Fruit fly (Drosophila melanogaster): ENCODE measurements around the gene CG12674.

Gene CG12674

DNA sequence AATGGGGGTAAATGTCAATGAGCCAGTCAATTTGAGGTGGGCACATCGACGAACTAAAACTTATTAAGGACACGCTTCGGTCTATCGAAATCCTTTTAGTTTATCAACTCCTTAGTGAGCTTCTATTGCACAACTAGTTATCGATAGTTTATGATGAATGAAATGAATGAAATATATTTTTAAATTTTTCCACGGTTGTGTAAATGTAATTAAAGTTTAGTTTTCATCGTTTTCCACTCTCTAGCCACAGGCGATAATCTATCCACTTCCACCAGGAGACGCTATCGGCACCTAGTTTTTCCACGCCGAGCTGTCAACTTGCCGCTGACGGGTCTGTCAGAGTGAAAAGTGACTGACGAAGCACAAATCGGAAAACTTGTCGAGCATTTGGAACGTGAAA lies at the start of gene CG12674:
CG12674 (plus strand) TSS at position 301 of the 400 bp plus-strand sequence.
- TF ChIP-seq h (optimal IDR thresholded peaks at IDR 0.05): no peak
- no peak for TF ChIP-seq psq (optimal IDR thresholded peaks at IDR 0.05)
- no peak for TF ChIP-seq Myc (optimal IDR thresholded peaks at IDR 0.05)
- no peak for TF ChIP-seq insv (optimal IDR thresholded peaks at IDR 0.05)
- no peak for TF ChIP-seq ttk (optimal IDR thresholded peaks at IDR 0.05)
- TF ChIP-seq Sin3A (optimal IDR thresholded peaks at IDR 0.05): no peak

DNA sequence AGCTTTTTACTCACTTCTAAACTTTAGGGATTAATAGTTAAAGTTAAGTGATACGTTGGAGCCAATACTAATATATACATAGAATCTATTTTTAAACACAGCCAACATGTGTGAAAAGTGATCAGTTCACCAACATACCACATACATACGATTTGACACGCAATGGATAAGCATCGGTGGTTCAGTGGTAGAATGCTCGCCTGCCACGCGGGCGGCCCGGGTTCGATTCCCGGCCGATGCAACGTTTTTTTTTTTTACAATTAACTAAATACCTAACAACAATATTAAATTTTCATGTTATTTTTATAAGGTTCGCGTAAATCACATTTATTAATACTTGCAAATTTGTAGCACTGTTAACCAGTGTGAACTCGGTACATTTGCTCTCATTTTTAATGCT lies 48.2 kb upstream of the CG12674 start:
- TF ChIP-seq Myc (optimal IDR thresholded peaks at IDR 0.05): no peak
- no peak for TF ChIP-seq psq (optimal IDR thresholded peaks at IDR 0.05)
- no peak for TF ChIP-seq ttk (optimal IDR thresholded peaks at IDR 0.05)

DNA sequence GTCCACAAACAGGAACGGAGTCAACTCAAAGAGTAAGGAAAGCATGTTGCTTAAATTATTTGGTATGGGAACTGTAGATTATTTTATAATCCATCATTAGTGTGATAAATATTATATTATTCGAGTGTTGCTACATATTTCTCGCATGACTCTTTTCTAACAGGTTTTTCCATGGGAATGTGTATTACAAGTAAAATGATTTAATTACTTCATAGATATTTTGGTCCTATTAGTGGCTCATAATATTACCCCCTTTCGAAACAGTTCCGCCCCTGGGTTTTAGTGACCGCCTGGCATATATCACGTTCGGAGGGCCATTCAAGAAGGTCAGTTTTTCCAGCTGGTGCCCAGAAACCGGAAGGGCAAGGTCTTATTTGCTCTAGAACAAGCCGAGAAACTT lies 47.6 kb upstream of the CG12674 start:
- TF ChIP-seq insv (optimal IDR thresholded peaks at IDR 0.05): no peak
- no peak for TF ChIP-seq Sin3A (optimal IDR thresholded peaks at IDR 0.05)
- no peak for TF ChIP-seq h (optimal IDR thresholded peaks at IDR 0.05)

DNA sequence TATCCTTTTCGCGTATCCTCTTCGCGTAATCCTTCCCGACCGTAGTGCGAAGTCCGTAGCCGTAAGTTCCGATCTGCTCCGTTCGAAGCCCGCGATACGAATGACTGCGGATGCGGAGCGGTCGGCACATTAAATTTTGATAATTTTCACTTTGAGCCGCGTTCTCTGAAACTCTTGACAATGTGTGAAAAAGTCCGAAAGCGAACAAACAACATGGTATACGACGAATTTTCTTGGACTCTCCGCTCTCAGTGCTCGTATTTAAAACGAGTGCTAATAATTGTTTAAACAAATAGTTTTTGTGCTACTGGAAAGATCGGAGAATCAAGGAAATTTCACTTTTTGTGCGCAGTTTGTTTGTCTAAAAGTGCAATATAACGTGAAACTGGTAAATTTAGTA lies 43.8 kb upstream of the CG12674 start, which contains the start of gene CG42296:
CG42296 (minus strand) TSS at position 101 of the 400 bp plus-strand sequence.
- TF ChIP-seq Sin3A (optimal IDR thresholded peaks at IDR 0.05): no peak
- no peak for TF ChIP-seq psq (optimal IDR thresholded peaks at IDR 0.05)
- no peak for TF ChIP-seq ttk (optimal IDR thresholded peaks at IDR 0.05)
- no peak for TF ChIP-seq h (optimal IDR thresholded peaks at IDR 0.05)
- no peak for TF ChIP-seq Myc (optimal IDR thresholded peaks at IDR 0.05)
- no peak for TF ChIP-seq insv (optimal IDR thresholded peaks at IDR 0.05)

DNA sequence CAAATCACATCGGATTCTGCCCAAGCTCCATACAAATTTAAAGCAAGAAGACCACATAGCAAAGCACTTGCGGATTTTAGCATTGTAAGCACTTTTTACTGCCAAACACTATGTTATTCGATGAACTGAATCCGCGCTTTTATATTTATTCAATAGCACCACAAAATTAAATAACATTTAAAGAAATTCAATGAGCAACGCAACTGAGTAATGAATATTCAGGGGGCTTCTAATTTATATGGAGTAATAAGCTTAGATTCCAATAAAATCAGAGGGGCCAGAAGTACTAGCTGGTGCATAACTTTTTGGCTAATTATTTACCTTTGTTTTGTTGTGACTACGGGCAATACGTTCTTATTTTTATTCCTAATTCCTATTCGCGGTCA lies 42.6 kb upstream of the CG12674 start, which contains the start of gene lectin-22C:
lectin-22C (minus strand) TSS at position 101 of the 386 bp plus-strand sequence.
- TF ChIP-seq insv (optimal IDR thresholded peaks at IDR 0.05): no peak
- no peak for TF ChIP-seq Sin3A (optimal IDR thresholded peaks at IDR 0.05)
- TF ChIP-seq h (optimal IDR thresholded peaks at IDR 0.05): no peak

DNA sequence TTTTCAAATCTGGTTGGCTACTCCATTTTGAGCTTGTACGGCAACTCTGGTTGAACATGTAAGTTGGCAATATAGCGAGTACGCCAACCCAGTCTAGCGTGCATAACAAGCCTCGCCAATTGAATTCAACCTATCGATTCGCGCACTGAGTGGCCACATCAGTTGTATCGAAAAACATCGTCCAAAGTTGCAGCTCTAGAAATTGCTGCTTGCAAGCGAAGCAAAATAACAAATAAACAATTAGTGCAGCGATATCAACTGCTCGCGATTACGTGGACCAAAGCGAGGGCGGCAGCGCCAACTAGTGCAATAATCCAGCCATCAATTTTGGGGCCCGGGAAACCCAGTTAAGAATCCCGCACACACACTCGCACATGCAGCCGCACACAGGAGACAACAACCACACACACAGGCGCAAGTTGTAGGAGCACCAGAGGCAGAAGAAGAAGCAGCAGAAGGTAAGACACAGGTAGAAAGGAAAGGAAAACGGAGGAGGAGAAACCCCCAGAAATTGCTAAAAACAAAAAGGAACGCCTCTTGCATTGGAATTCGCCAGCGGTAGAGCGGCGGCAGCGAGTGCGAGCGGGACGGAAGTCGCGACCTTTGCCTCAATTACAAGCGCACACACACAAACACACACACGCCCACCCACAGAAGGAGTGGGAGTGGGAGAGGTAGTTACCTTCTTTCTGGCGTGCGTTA lies 42.0 kb upstream of the CG12674 start:
- no peak for TF ChIP-seq ttk (optimal IDR thresholded peaks at IDR 0.05)
- no peak for TF ChIP-seq insv (optimal IDR thresholded peaks at IDR 0.05)
- no peak for TF ChIP-seq Myc (optimal IDR thresholded peaks at IDR 0.05)
- TF ChIP-seq Sin3A (optimal IDR thresholded peaks at IDR 0.05): no peak
- TF ChIP-seq h (optimal IDR thresholded peaks at IDR 0.05): no peak
- TF ChIP-seq psq (optimal IDR thresholded peaks at IDR 0.05): no peak

DNA sequence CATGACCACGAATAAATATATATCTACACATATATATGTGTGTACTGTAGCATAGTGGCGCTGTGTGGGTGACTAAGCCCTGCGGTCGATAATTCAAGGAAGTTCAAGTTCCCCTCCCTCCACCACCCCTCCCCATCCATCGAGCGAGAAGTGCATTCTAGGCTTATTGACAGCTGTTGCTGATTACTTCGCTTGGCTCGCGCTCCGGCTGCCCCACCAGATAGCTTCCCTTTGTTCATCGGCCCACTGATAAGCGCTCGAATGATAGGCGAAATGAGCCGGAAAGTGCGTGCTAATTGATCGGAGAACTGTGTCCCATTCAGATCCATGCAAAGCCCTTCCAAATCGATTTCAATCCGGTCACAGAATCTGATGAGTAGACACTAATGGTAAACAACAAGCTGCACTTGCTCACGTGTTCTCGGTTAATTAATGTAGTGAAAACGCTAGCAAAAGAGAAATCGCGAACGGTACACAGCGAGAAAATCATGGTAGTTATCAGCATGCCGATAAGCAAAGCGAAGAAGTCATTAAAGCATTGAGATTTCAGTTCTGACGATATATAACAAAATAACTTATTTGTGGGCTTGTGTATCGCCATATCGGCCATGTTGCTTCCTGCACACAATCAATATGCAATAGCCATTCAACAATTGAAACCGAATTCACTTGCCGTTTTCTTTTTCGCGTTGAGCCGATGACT lies 41.3 kb upstream of the CG12674 start:
- TF ChIP-seq Sin3A (optimal IDR thresholded peaks at IDR 0.05) (no peak), ttk (optimal IDR thresholded peaks at IDR 0.05) (no peak), Myc (optimal IDR thresholded peaks at IDR 0.05) (no peak), h (optimal IDR thresholded peaks at IDR 0.05) (no peak), insv (optimal IDR thresholded peaks at IDR 0.05) (no peak), psq (optimal IDR thresholded peaks at IDR 0.05) (no peak)

DNA sequence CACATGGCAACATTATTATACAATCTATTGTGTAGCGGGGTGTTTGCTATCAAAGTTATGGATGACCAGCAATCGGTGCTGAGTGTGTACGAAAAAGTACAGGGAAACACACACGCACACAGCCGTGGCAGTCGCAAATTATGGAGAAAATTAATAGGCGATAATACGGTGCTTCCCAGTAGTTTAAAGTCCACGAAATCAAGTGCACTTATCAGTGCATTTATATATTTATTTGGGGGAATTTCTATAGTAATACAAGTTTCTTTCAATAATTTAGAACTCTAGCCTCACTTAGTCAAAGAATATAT lies 40.8 kb upstream of the CG12674 start:
- TF ChIP-seq h (optimal IDR thresholded peaks at IDR 0.05): no peak
- no peak for TF ChIP-seq Myc (optimal IDR thresholded peaks at IDR 0.05)
- TF ChIP-seq ttk (optimal IDR thresholded peaks at IDR 0.05): no peak
- no peak for TF ChIP-seq insv (optimal IDR thresholded peaks at IDR 0.05)
- no peak for TF ChIP-seq psq (optimal IDR thresholded peaks at IDR 0.05)
- no peak for TF ChIP-seq Sin3A (optimal IDR thresholded peaks at IDR 0.05)

DNA sequence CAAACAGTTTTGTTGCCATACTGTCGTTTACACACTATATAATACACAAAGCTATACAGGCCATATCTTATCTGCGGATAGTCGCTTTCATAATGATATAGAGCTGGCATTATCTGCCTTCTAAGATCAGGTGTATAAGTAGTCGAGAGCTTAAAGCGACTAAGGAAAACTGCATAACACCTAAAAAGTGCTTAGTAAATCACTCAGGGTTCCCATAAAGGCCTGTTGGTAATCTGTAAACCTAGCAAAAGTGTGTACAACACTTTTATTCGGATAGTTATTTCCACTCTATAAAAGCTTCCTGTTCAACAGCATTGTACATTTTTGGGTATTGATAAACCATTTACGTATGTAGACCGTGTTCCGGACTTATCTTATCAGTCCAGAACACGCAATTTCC lies 40.3 kb upstream of the CG12674 start:
- no peak for TF ChIP-seq ttk (optimal IDR thresholded peaks at IDR 0.05)
- TF ChIP-seq insv (optimal IDR thresholded peaks at IDR 0.05): no peak
- no peak for TF ChIP-seq Sin3A (optimal IDR thresholded peaks at IDR 0.05)
- no peak for TF ChIP-seq psq (optimal IDR thresholded peaks at IDR 0.05)
- no peak for TF ChIP-seq Myc (optimal IDR thresholded peaks at IDR 0.05)
- no peak for TF ChIP-seq h (optimal IDR thresholded peaks at IDR 0.05)

DNA sequence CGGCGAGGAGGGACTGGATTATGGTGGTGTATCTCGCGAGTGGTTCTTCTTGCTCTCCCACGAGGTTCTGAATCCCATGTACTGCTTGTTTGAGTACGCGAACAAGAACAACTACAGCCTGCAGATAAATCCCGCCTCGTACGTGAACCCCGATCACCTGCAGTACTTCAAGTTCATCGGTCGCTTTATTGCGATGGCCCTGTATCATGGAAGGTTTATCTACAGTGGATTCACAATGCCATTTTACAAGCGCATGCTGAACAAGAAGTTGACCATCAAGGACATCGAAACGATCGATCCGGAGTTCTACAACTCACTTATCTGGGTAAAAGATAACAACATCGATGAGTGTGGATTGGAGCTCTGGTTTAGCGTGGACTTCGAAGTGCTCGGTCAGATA lies 37.6 kb upstream of the CG12674 start:
- no peak for TF ChIP-seq insv (optimal IDR thresholded peaks at IDR 0.05)
- TF ChIP-seq Myc (optimal IDR thresholded peaks at IDR 0.05): no peak
- no peak for TF ChIP-seq h (optimal IDR thresholded peaks at IDR 0.05)
- no peak for TF ChIP-seq psq (optimal IDR thresholded peaks at IDR 0.05)
- no peak for TF ChIP-seq Sin3A (optimal IDR thresholded peaks at IDR 0.05)

DNA sequence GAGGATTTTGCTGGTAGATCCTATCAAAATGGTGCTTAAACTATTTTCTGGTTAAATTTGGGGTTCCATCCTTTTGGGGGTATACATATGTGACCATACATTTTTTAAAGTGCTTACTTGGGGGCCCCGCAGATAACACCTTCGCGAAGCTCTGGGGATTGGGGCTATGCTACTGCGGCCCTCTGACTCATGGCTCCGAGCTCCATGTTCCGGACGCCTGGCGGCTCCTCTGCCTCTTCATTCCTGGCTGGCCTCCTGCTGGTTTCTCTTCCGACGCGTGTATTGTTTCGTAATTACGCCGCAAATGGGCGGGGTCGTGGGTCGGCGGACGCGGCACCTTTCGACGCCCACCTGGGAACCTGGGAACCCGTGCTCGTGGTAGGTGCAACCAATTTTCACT lies 34.9 kb upstream of the CG12674 start:
- TF ChIP-seq Sin3A (optimal IDR thresholded peaks at IDR 0.05) (no peak), psq (optimal IDR thresholded peaks at IDR 0.05) (no peak), insv (optimal IDR thresholded peaks at IDR 0.05) (no peak)

DNA sequence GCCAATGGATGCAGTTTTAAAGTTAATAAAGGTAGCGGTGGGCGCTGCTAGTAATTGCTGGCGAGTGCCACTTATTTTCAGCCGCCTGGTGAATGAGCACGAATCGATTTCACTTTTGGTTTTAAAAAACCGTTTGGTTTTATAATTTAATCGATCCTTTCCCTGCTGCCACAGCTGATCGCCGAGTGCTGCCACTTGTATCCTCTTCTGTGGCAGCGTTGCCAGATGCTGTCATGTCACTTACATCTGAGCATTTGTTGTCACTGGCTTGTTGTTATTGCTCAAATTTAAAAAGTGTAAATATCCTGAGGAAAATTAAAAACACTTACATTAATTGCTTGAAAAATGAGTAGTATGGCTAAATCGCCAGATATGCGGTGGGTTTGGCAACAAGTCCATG lies 34.5 kb upstream of the CG12674 start, which contains the start of gene Kebab:
Kebab (plus strand) TSS at position 230 of the 400 bp plus-strand sequence.
- no peak for TF ChIP-seq Sin3A (optimal IDR thresholded peaks at IDR 0.05)
- no peak for TF ChIP-seq psq (optimal IDR thresholded peaks at IDR 0.05)
- TF ChIP-seq insv (optimal IDR thresholded peaks at IDR 0.05): no peak
- TF ChIP-seq ttk (optimal IDR thresholded peaks at IDR 0.05): no peak
- no peak for TF ChIP-seq h (optimal IDR thresholded peaks at IDR 0.05)

DNA sequence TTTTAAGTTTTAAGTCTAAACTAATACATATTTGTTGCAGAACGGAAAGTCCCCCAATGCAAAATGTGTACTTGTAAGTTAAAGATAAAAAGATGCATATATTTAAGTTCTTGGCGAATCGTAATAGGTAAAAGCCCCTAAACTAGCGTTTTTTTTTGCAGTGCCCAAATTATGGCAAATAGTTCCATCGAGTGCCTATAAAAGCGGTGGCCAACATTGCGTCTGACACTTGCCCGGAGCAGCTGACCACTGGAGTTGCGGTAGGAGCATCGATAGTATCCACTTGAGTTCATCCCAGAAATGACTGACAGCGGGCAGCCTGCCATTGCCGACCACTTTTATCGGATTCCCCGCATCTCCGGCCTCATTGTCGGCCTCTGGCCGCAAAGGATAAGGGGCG lies 25.4 kb upstream of the CG12674 start, which contains the start of gene Or22c:
Or22c (plus strand) TSS at position 301 of the 400 bp plus-strand sequence.
- TF ChIP-seq Myc (optimal IDR thresholded peaks at IDR 0.05): no peak
- TF ChIP-seq h (optimal IDR thresholded peaks at IDR 0.05): no peak
- TF ChIP-seq Sin3A (optimal IDR thresholded peaks at IDR 0.05): no peak
